In the genomic region with DNA sequence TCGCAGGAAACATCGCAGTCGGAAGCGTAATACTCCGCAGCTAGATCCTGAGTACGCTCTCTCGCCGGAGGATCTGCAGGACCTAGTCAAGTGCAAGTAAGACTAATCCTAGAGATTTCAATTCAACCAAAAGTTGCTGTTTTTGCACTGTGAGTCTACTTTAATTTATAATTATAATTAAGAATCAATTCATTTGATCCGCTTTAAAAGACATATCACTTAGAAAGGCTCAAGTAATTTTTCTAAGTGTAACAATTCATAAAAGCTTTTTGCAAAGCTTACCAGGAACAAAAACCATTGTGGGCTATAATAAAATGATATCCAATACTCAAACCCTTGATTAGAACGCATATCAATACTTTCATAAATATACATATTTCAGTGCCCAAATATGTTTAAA, we compare ENCODE assay signal across 3 fruit fly cellular contexts.
TF ChIP-seq lines count a peak whose summit lies in the region.

No protein-coding gene starts in this region.

- no peak for TF ChIP-seq CTCF in whole organism, embryonic (GFP tag; optimal IDR thresholded peaks at IDR 0.05; lab: Kevin White, UChicago)

TF ChIP-seq in whole organism, embryonic, 481 proteins besides CTCF, POLR2A, EP300 and RAD21 (continues in another document):
- TF ChIP-seq E2f1 (GFP tag; IDR thresholded peaks at IDR 0.05; lab: Robert Waterston, UW) (peak; percentile 22; the same call in 1 of the 2 replicates), CG10366 (GFP tag; IDR thresholded peaks at IDR 0.05; lab: Robert Waterston, UW) (0 out of 2 replicates have a peak, but pooled peaks have one; percentile 12), HmgD (GFP tag; optimal IDR thresholded peaks at IDR 0.05; lab: Kevin White, UChicago) (no peak), stc (GFP tag; IDR thresholded peaks at IDR 0.05; lab: Robert Waterston, UW) (0 out of 2 replicates have a peak, but pooled peaks have one; percentile 11), Meics (GFP tag; optimal IDR thresholded peaks at IDR 0.05; lab: Kevin White, UChicago) (peak; percentile 6), ase (GFP tag; IDR thresholded peaks at IDR 0.05; lab: Robert Waterston, UW) (0 out of 3 replicates have a peak, but pooled peaks have one; percentile 28), GATAe (GFP tag; conservative IDR thresholded peaks at IDR 0.05; lab: Robert Waterston, UW) (no peak), slbo (GFP tag; IDR thresholded peaks at IDR 0.05; lab: Robert Waterston, UW) (peak; percentile 56; the same call in 1 of the 2 replicates), otp (GFP tag; IDR thresholded peaks at IDR 0.05; lab: Robert Waterston, UW) (no peak), CG14014 (GFP tag; IDR thresholded peaks at IDR 0.05; lab: Robert Waterston, UW) (peak; percentile 37; the same call in 1 of the 2 replicates), wdn (GFP tag; IDR thresholded peaks at IDR 0.05; lab: Robert Waterston, UW) (no peak), Mrtf (GFP tag; IDR thresholded peaks at IDR 0.05; lab: Robert Waterston, UW) (no peak), CG6254 (GFP tag; optimal IDR thresholded peaks at IDR 0.05; lab: Kevin White, UChicago) (no peak), CG3726 (GFP tag; IDR thresholded peaks at IDR 0.05; lab: Robert Waterston, UW) (0 out of 3 replicates have a peak, but pooled peaks have one; percentile 10), dm (GFP tag; optimal IDR thresholded peaks at IDR 0.05; lab: Kevin White, UChicago) (no peak), CG34422 (GFP tag; IDR thresholded peaks at IDR 0.05; lab: Robert Waterston, UW) (0 out of 3 replicates have a peak, but pooled peaks have one; percentile 16), lmd (GFP tag; IDR thresholded peaks at IDR 0.05; lab: Robert Waterston, UW) (peak; percentile 22; the same call in 1 of the 2 replicates), Fer3 (tag; optimal IDR thresholded peaks at IDR 0.05; lab: Kevin White, UChicago) (peak; percentile 8), Ada2b (GFP tag; IDR thresholded peaks at IDR 0.05; lab: Robert Waterston, UW) (peak; percentile 40; the same call in 1 of the 2 replicates), HLH54F (GFP tag; optimal IDR thresholded peaks at IDR 0.05; lab: Kevin White, UChicago) (no peak), CG9932 (GFP tag; IDR thresholded peaks at IDR 0.05; lab: Robert Waterston, UW) (0 out of 2 replicates have a peak, but pooled peaks have one; percentile 10), pan (optimal IDR thresholded peaks at IDR 0.05; lab: Kevin White, UChicago) (no peak), pan (GFP tag; optimal IDR thresholded peaks at IDR 0.05 in 1 of 2, IDR thresholded peaks at IDR 0.05 in 1 of 2) (peak in 1 of 2 experiments; percentile 48), Dref (GFP tag; IDR thresholded peaks at IDR 0.05; lab: Robert Waterston, UW) (no peak), Aef1 (GFP tag; IDR thresholded peaks at IDR 0.05; lab: Robert Waterston, UW) (no peak), ken (GFP tag; IDR thresholded peaks at IDR 0.05; lab: Robert Waterston, UW) (no peak)

TF ChIP-seq in whole organism, prepupa, 60 proteins besides CTCF, POLR2A, EP300 and RAD21:
- TF ChIP-seq fd85E (GFP tag; optimal IDR thresholded peaks at IDR 0.05; lab: Kevin White, UChicago): no peak
- TF ChIP-seq Eip75B (GFP tag; optimal IDR thresholded peaks at IDR 0.05; lab: Kevin White, UChicago): no peak
- peak; percentile 48; the same call in 1 of the 2 replicates for TF ChIP-seq CG15336 (GFP tag; IDR thresholded peaks at IDR 0.05; lab: Robert Waterston, UW)
- no peak for TF ChIP-seq Ets21C (GFP tag; optimal IDR thresholded peaks at IDR 0.05; lab: Kevin White, UChicago)
- TF ChIP-seq CG10669 (GFP tag; optimal IDR thresholded peaks at IDR 0.05; lab: Kevin White, UChicago): no peak
- peak; percentile 40; the same call in 1 of the 3 replicates for TF ChIP-seq CG8119 (GFP tag; IDR thresholded peaks at IDR 0.05; lab: Robert Waterston, UW)
- no peak for TF ChIP-seq Met (GFP tag; optimal IDR thresholded peaks at IDR 0.05; lab: Kevin White, UChicago)
- peak; percentile 2 for TF ChIP-seq Hr4 (GFP tag; optimal IDR thresholded peaks at IDR 0.05; lab: Kevin White, UChicago)
- TF ChIP-seq acj6 (GFP tag; optimal IDR thresholded peaks at IDR 0.05; lab: Kevin White, UChicago): peak; percentile 10
- TF ChIP-seq pdm3 (GFP tag; optimal IDR thresholded peaks at IDR 0.05; lab: Kevin White, UChicago): no peak
- TF ChIP-seq CG7368 (GFP tag; optimal IDR thresholded peaks at IDR 0.05; lab: Kevin White, UChicago): no peak
- no peak for TF ChIP-seq Blimp-1 (GFP tag; optimal IDR thresholded peaks at IDR 0.05; lab: Kevin White, UChicago)
- 0 out of 2 replicates have a peak, but pooled peaks have one; percentile 19 for TF ChIP-seq CG11294 (GFP tag; IDR thresholded peaks at IDR 0.05; lab: Robert Waterston, UW)
- no peak for TF ChIP-seq net (GFP tag; optimal IDR thresholded peaks at IDR 0.05; lab: Kevin White, UChicago)
- TF ChIP-seq Eip78C (GFP tag; lab: Kevin White, UChicago): no peak
- TF ChIP-seq CG9139 (GFP tag; optimal IDR thresholded peaks at IDR 0.05; lab: Kevin White, UChicago): no peak
- TF ChIP-seq eg (GFP tag; IDR thresholded peaks at IDR 0.05; lab: Robert Waterston, UW): peak; percentile 51; the same call in 1 of the 3 replicates
- peak; percentile 20 for TF ChIP-seq CG32006 (GFP tag; optimal IDR thresholded peaks at IDR 0.05; lab: Kevin White, UChicago)
- TF ChIP-seq CG34406 (GFP tag; optimal IDR thresholded peaks at IDR 0.05; lab: Kevin White, UChicago): no peak

TF ChIP-seq in whole organism, pupa, 21 proteins besides CTCF, POLR2A, EP300 and RAD21:
- peak; percentile 2 for TF ChIP-seq CG8159 (tag; optimal IDR thresholded peaks at IDR 0.05; lab: Kevin White, UChicago)
- TF ChIP-seq CG10348 (GFP tag; IDR thresholded peaks at IDR 0.05; lab: Robert Waterston, UW): no peak
- peak; percentile 51; the same call in 2 of the 3 replicates for TF ChIP-seq CG4496 (GFP tag; IDR thresholded peaks at IDR 0.05; lab: Robert Waterston, UW)

Comparison
In these comparisons a context has a peak if more than half of its experiments do, and no peak if none do; other contexts are left out.
1. Of the 7 proteins assayed by ChIP-seq in both whole organism, embryonic and whole organism, prepupa: peak only in whole organism, embryonic: Sox102F; only in whole organism, prepupa: none; in both: none; in neither: 6.